Worm (Caenorhabditis elegans) whole organism, L4 larva: ENCODE measurements around the gene C35B1.5.
"Not testable (repeated sequence)": the region's sequence is repeated elsewhere in the genome, so short reads cannot be mapped to it uniquely, and the experiment has no call there.

Experiments
- aha-1 ChIP-seq: fragments of 150-350 bp; peaks from one replicate; lab custom pipeline; 2014; ENCODE audit warnings: missing biosample characterization, missing genetic modification characterization
- pha-4 ChIP-seq, 2 experiments: fragments of 150-350 bp in 1 of 2; fragments of 200-800 bp in 1 of 2; sonication (Bioruptor generic) in 1 of 2; IDR thresholded peaks in 1 of 2; optimal IDR thresholded peaks in 1 of 2; 2 replicates each; pipeline versions ENCODE4 v1.3.6 to Lab custom; 2014 to 2022; ENCODE audit warnings: missing genetic modification characterization in 2 of 2, missing genetic modification reagents in 2 of 2, missing biosample characterization in 1 of 2, missing compliant biosample characterization in 1 of 2
- snpc-4 ChIP-seq: fragments of 150-350 bp; optimal IDR thresholded peaks from 2 replicates; lab custom pipeline; 2014; ENCODE audit warnings: missing biosample characterization, missing genetic modification characterization
- unc-62 ChIP-seq, 3 experiments: fragments of 150-350 bp in 1 of 3; sonication (generic microtip); optimal IDR thresholded peaks in 2 of 3; peaks in 1 of 3; 1 replicate in 1 of 3; 2 replicates in 2 of 3; lab custom pipeline; 2014 to 2017; ENCODE audit warnings: missing biosample characterization in 3 of 3, missing genetic modification characterization in 3 of 3, missing genetic modification reagents in 3 of 3, missing genotype in 1 of 3
- ztf-11 ChIP-seq: fragments of 150-350 bp; optimal IDR thresholded peaks from 2 replicates; lab custom pipeline; 2014; ENCODE audit warnings: missing biosample characterization, missing genetic modification characterization
- ztf-7 ChIP-seq: fragments of 150-350 bp; optimal IDR thresholded peaks from 2 replicates; lab custom pipeline; 2014; ENCODE audit warnings: missing biosample characterization, missing genetic modification characterization

- not testable (repeated sequence) for TF ChIP-seq ztf-7 (tag; lab: Kevin White, UChicago); unc-62 (GFP tag; optimal IDR thresholded peaks at IDR 0.05 in 1 of 2; lab: Kevin White, UChicago); unc-62 (tag; optimal IDR thresholded peaks at IDR 0.05; lab: Kevin White, UChicago); pha-4 (GFP tag; IDR thresholded peaks at IDR 0.05; lab: Robert Waterston, UW); pha-4 (tag; optimal IDR thresholded peaks at IDR 0.05; lab: Kevin White, UChicago); aha-1 (tag; lab: Kevin White, UChicago); ztf-11; snpc-4 (tag; lab: Kevin White, UChicago)
Measured at ce11 chrIV:4125657-4126056, 41.6 kb upstream of the C35B1.5 start, which contains the start of gene F49F1.7.
